Worm (Caenorhabditis elegans): ENCODE measurements around the gene C44B12.9.

C44B12.9 gene

DNA sequence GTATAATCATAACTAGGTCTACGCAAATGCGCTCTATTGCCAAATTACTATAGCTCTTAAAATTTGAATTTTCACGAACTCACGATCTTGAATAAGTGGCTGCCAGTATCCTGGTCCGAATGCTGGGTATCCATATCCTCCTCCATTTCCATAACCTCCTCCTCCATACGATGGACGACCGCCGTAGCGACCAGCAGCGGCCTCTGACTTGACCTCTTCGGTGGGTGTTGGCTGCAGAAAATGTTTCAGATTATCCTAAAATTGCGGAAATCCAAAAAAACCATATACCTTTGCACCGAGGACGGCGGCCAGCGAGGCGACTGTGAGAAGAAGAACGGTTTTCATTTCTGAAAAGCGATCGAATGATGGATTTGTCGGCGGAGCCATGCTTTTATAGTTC lies 20.3 kb upstream of the C44B12.9 start, which contains the start of gene perm-4:
Gene perm-4 (minus strand): TSS at position 367 of the 400 bp plus-strand sequence.
- TF ChIP-seq elt-3 (tag; optimal IDR thresholded peaks at IDR 0.05), result no peak
- TF ChIP-seq drap-1 (GFP tag; optimal IDR thresholded peaks at IDR 0.05), result no peak
- no peak for TF ChIP-seq zip-8 (tag; optimal IDR thresholded peaks at IDR 0.05)
- no peak for TF ChIP-seq lin-32 (GFP tag; optimal IDR thresholded peaks at IDR 0.05)
- TF ChIP-seq lsy-2 (tag; optimal IDR thresholded peaks at IDR 0.05), result no peak
- no peak for TF ChIP-seq snpc-4 (tag; optimal IDR thresholded peaks at IDR 0.05)
- TF ChIP-seq cnd-1 (tag; optimal IDR thresholded peaks at IDR 0.05), result no peak
- no peak for TF ChIP-seq hlh-1 (tag; optimal IDR thresholded peaks at IDR 0.05)
- TF ChIP-seq unc-39 (tag; optimal IDR thresholded peaks at IDR 0.05), result no peak
- TF ChIP-seq ham-2 (GFP tag; optimal IDR thresholded peaks at IDR 0.05), result no peak
- TF ChIP-seq mls-2 (tag; optimal IDR thresholded peaks at IDR 0.05), result no peak
- TF ChIP-seq unc-62 (GFP tag; optimal IDR thresholded peaks at IDR 0.05), result no peak
- no peak for TF ChIP-seq ceh-43 (GFP tag; optimal IDR thresholded peaks at IDR 0.05)
- TF ChIP-seq pha-4 (tag; optimal IDR thresholded peaks at IDR 0.05), result no peak
- no peak for TF ChIP-seq blmp-1 (tag; optimal IDR thresholded peaks at IDR 0.05)
- TF ChIP-seq nhr-28 (tag; optimal IDR thresholded peaks at IDR 0.05), result no peak
- no peak for TF ChIP-seq ztf-11 (tag; optimal IDR thresholded peaks at IDR 0.05)
- no peak for TF ChIP-seq mep-1 (tag; optimal IDR thresholded peaks at IDR 0.05)
- no peak for TF ChIP-seq elt-1 (tag; optimal IDR thresholded peaks at IDR 0.05; ENCODE audit: borderline replicate concordance, insufficient read depth)

ce11 chrIV:1123357-1123756 lies 18.9 kb upstream of the C44B12.9 start:
- TF ChIP-seq nhr-12 (tag; optimal IDR thresholded peaks at IDR 0.05) (no peak), zip-8 (tag; optimal IDR thresholded peaks at IDR 0.05) (no peak), nhr-28 (tag; optimal IDR thresholded peaks at IDR 0.05) (no peak), ceh-83 (GFP tag; optimal IDR thresholded peaks at IDR 0.05) (no peak), blmp-1 (tag; optimal IDR thresholded peaks at IDR 0.05) (no peak), snpc-4 (tag; optimal IDR thresholded peaks at IDR 0.05) (no peak), flh-1 (GFP tag; optimal IDR thresholded peaks at IDR 0.05) (no peak), unc-39 (tag; optimal IDR thresholded peaks at IDR 0.05) (no peak), ces-1 (GFP tag; optimal IDR thresholded peaks at IDR 0.05) (no peak), M03D4.4 (tag; optimal IDR thresholded peaks at IDR 0.05) (no peak), ham-2 (GFP tag; optimal IDR thresholded peaks at IDR 0.05) (no peak), pha-4 (tag; optimal IDR thresholded peaks at IDR 0.05) (no peak), sptf-1 (tag; optimal IDR thresholded peaks at IDR 0.05) (no peak), unc-62 (GFP tag; optimal IDR thresholded peaks at IDR 0.05) (no peak), mls-2 (tag; optimal IDR thresholded peaks at IDR 0.05) (no peak), tbx-8 (GFP tag; optimal IDR thresholded peaks at IDR 0.05) (no peak), elt-3 (tag; optimal IDR thresholded peaks at IDR 0.05) (no peak)

ce11 chrIV:1121511-1121910 lies 17.1 kb upstream of the C44B12.9 start:
- no peak for TF ChIP-seq nhr-12 (tag; optimal IDR thresholded peaks at IDR 0.05)
- TF ChIP-seq drap-1 (GFP tag; optimal IDR thresholded peaks at IDR 0.05), result no peak
- TF ChIP-seq ces-1 (GFP tag; optimal IDR thresholded peaks at IDR 0.05), result no peak
- no peak for TF ChIP-seq ztf-11 (tag; optimal IDR thresholded peaks at IDR 0.05)
- no peak for TF ChIP-seq ham-2 (GFP tag; optimal IDR thresholded peaks at IDR 0.05)

ce11 chrIV:1120865-1121264 lies 16.4 kb upstream of the C44B12.9 start:
- TF ChIP-seq nhr-237 (tag; optimal IDR thresholded peaks at IDR 0.05) (no peak), zip-8 (tag; optimal IDR thresholded peaks at IDR 0.05) (no peak), unc-39 (tag; optimal IDR thresholded peaks at IDR 0.05) (no peak), nhr-28 (tag; optimal IDR thresholded peaks at IDR 0.05) (no peak), ham-2 (GFP tag; optimal IDR thresholded peaks at IDR 0.05) (no peak), ceh-43 (GFP tag; optimal IDR thresholded peaks at IDR 0.05) (no peak), elt-3 (tag; optimal IDR thresholded peaks at IDR 0.05) (no peak), mep-1 (tag; optimal IDR thresholded peaks at IDR 0.05) (no peak), lin-32 (GFP tag; optimal IDR thresholded peaks at IDR 0.05) (no peak), flh-1 (GFP tag; optimal IDR thresholded peaks at IDR 0.05) (no peak), tbx-8 (GFP tag; optimal IDR thresholded peaks at IDR 0.05) (no peak), hlh-1 (tag; optimal IDR thresholded peaks at IDR 0.05) (no peak)

DNA sequence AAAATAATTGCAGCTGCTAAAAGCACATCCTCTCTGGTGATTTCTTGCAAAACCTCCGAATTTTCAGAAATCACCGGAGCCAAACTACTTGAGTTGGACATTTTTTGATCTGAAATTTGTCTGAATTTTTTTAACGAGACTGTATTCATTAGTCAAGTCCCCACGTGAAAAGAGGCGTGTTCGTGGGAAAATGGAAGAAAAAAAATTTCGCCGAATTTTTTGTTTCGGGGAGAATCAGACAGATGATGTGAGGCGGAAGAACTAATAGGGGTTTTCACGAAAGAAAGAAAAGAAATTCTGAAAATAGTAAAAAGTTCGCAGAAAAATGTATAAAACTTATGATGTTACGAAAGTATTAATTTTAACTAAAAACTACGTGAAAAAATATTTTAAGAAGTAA lies 14.1 kb upstream of the C44B12.9 start, which contains the start of gene srx-13:
Gene srx-13 (minus strand): TSS at position 101 of the 400 bp plus-strand sequence.
- no peak for TF ChIP-seq sem-2 (GFP tag; optimal IDR thresholded peaks at IDR 0.05)
- no peak for TF ChIP-seq sptf-1 (tag; optimal IDR thresholded peaks at IDR 0.05)
- TF ChIP-seq ceh-43 (GFP tag; optimal IDR thresholded peaks at IDR 0.05), result no peak
- TF ChIP-seq M03D4.4 (tag; optimal IDR thresholded peaks at IDR 0.05), result no peak
- no peak for TF ChIP-seq flh-1 (GFP tag; optimal IDR thresholded peaks at IDR 0.05)
- no peak for TF ChIP-seq tbx-8 (GFP tag; optimal IDR thresholded peaks at IDR 0.05)

- no peak for TF ChIP-seq mls-2 (tag; optimal IDR thresholded peaks at IDR 0.05)
- TF ChIP-seq ham-2 (GFP tag; optimal IDR thresholded peaks at IDR 0.05), result no peak
- no peak for TF ChIP-seq nhr-76 (tag; optimal IDR thresholded peaks at IDR 0.05)
- TF ChIP-seq mab-5 (tag; optimal IDR thresholded peaks at IDR 0.05), result no peak
- no peak for TF ChIP-seq sem-2 (GFP tag; optimal IDR thresholded peaks at IDR 0.05)
- no peak for TF ChIP-seq unc-39 (tag; optimal IDR thresholded peaks at IDR 0.05)
- TF ChIP-seq elt-1 (tag; optimal IDR thresholded peaks at IDR 0.05; ENCODE audit: borderline replicate concordance, insufficient read depth), result no peak
- TF ChIP-seq lsy-2 (tag; optimal IDR thresholded peaks at IDR 0.05), result no peak
- no peak for TF ChIP-seq lin-13 (tag; optimal IDR thresholded peaks at IDR 0.05)
- no peak for TF ChIP-seq nhr-12 (tag; optimal IDR thresholded peaks at IDR 0.05)
- TF ChIP-seq snpc-4 (tag; optimal IDR thresholded peaks at IDR 0.05), result no peak
- no peak for TF ChIP-seq elt-3 (tag; optimal IDR thresholded peaks at IDR 0.05)
- TF ChIP-seq unc-120 (tag; optimal IDR thresholded peaks at IDR 0.05; ENCODE audit: poor library complexity, severe bottlenecking), result no peak
Observed at ce11 chrIV:1113638-1114037, 9.2 kb upstream of the C44B12.9 start, which contains the start of gene srx-14. Gene srx-14 (minus strand): TSS chrIV:1113738.
